Fruit fly (Drosophila melanogaster): ENCODE results near the gene CG18542.
"Not testable (repeated sequence)": the region's sequence is repeated elsewhere in the genome, so short reads cannot be mapped to it uniquely, and the experiment has no call there.

dm6 chr3R:9692675-9693129 lies 7.1 kb downstream of the CG18542 start, which contains the start of the genes Unc-115b, p24-2 and CG32939:
- not testable (repeated sequence) for TF ChIP-seq CG8478, CTCF (optimal IDR thresholded peaks at IDR 0.05)
